In genomic region chrX:10581476-10581875, dm6 we compare ENCODE assay signal across 2 fruit fly cellular contexts.
TF ChIP-seq lines count a peak whose summit lies in the region.

No protein-coding gene starts in this region.

TF ChIP-seq in whole organism, embryonic, 481 proteins besides CTCF, POLR2A, EP300 and RAD21 (continued from another document):
- TF ChIP-seq Drgx (GFP tag; IDR thresholded peaks at IDR 0.05; lab: Robert Waterston, UW) (peak; percentile 35; the same call in 1 of the 2 replicates), CG5180 (GFP tag; optimal IDR thresholded peaks at IDR 0.05; lab: Kevin White, UChicago) (peak; percentile 30), dysf (GFP tag; IDR thresholded peaks at IDR 0.05; lab: Robert Waterston, UW) (0 out of 3 replicates have a peak, but pooled peaks have one; percentile 29)

TF ChIP-seq in whole organism, prepupa, 60 proteins besides CTCF, POLR2A, EP300 and RAD21 (continued from another document):
- TF ChIP-seq CG10669 (GFP tag; optimal IDR thresholded peaks at IDR 0.05; lab: Kevin White, UChicago), result peak; percentile 61
- TF ChIP-seq CG3919 (GFP tag; optimal IDR thresholded peaks at IDR 0.05; lab: Kevin White, UChicago), result peak; percentile 45
- no peak for TF ChIP-seq Eip93F (GFP tag; optimal IDR thresholded peaks at IDR 0.05; lab: Kevin White, UChicago)
- TF ChIP-seq acj6 (GFP tag; optimal IDR thresholded peaks at IDR 0.05; lab: Kevin White, UChicago), result peak; percentile 59
- TF ChIP-seq CG34406 (GFP tag; optimal IDR thresholded peaks at IDR 0.05; lab: Kevin White, UChicago), result peak; percentile 43
- peak; percentile 45 for TF ChIP-seq CG11762 (GFP tag; optimal IDR thresholded peaks at IDR 0.05; lab: Kevin White, UChicago; ENCODE audit: insufficient read depth)
- no peak for TF ChIP-seq vri (GFP tag; optimal IDR thresholded peaks at IDR 0.05; lab: Kevin White, UChicago)
- peak; percentile 3 for TF ChIP-seq CG4318 (GFP tag; optimal IDR thresholded peaks at IDR 0.05; lab: Kevin White, UChicago)
- peak; percentile 16 for TF ChIP-seq Sox102F (GFP tag; optimal IDR thresholded peaks at IDR 0.05; lab: Kevin White, UChicago)
- no peak for TF ChIP-seq dac (GFP tag; optimal IDR thresholded peaks at IDR 0.05; lab: Kevin White, UChicago)
- TF ChIP-seq CG8632 (GFP tag; optimal IDR thresholded peaks at IDR 0.05; lab: Kevin White, UChicago), result peak; percentile 23
- TF ChIP-seq CG11294 (GFP tag; IDR thresholded peaks at IDR 0.05; lab: Robert Waterston, UW), result no peak
- TF ChIP-seq CG6854 (GFP tag; optimal IDR thresholded peaks at IDR 0.05; lab: Kevin White, UChicago), result no peak
- no peak for TF ChIP-seq fd85E (GFP tag; optimal IDR thresholded peaks at IDR 0.05; lab: Kevin White, UChicago)
- 0 out of 3 replicates have a peak, but pooled peaks have one; percentile 43 for TF ChIP-seq CG8119 (GFP tag; IDR thresholded peaks at IDR 0.05; lab: Robert Waterston, UW)
- peak; percentile 62 for TF ChIP-seq esn (GFP tag; optimal IDR thresholded peaks at IDR 0.05; lab: Kevin White, UChicago)
- TF ChIP-seq Sox15 (GFP tag; optimal IDR thresholded peaks at IDR 0.05; lab: Kevin White, UChicago), result peak; percentile 29
- TF ChIP-seq fkh (GFP tag; optimal IDR thresholded peaks at IDR 0.05; lab: Kevin White, UChicago), result peak; percentile 21
- TF ChIP-seq Sox14 (GFP tag; optimal IDR thresholded peaks at IDR 0.05; lab: Kevin White, UChicago), result peak; percentile 61
- peak; percentile 46 for TF ChIP-seq fd59A (GFP tag; optimal IDR thresholded peaks at IDR 0.05; lab: Kevin White, UChicago)
- TF ChIP-seq svp (GFP tag; lab: Kevin White, UChicago), result peak; percentile 56
- TF ChIP-seq CG3032 (tag; optimal IDR thresholded peaks at IDR 0.05; lab: Kevin White, UChicago), result peak; percentile 50
- no peak for TF ChIP-seq Blimp-1 (GFP tag; optimal IDR thresholded peaks at IDR 0.05; lab: Kevin White, UChicago)
- TF ChIP-seq OdsH (GFP tag; optimal IDR thresholded peaks at IDR 0.05; lab: Kevin White, UChicago), result peak; percentile 33
- peak; percentile 32 for TF ChIP-seq Smox (GFP tag; optimal IDR thresholded peaks at IDR 0.05; lab: Kevin White, UChicago)
- TF ChIP-seq Ets96B (tag; optimal IDR thresholded peaks at IDR 0.05; lab: Kevin White, UChicago), result peak; percentile 66
- TF ChIP-seq Met (GFP tag; optimal IDR thresholded peaks at IDR 0.05; lab: Kevin White, UChicago), result peak; percentile 54
- peak; percentile 91 for TF ChIP-seq Eip78C (GFP tag; lab: Kevin White, UChicago)
- peak; percentile 46 for TF ChIP-seq Hr4 (GFP tag; optimal IDR thresholded peaks at IDR 0.05; lab: Kevin White, UChicago)
- TF ChIP-seq CG6276 (GFP tag; optimal IDR thresholded peaks at IDR 0.05; lab: Kevin White, UChicago), result peak; percentile 14
- TF ChIP-seq Eip75B (GFP tag; optimal IDR thresholded peaks at IDR 0.05; lab: Kevin White, UChicago), result peak; percentile 58
- peak; percentile 5 for TF ChIP-seq CG16779 (tag; optimal IDR thresholded peaks at IDR 0.05; lab: Kevin White, UChicago)
- no peak; the same call in 2 of the 3 replicates for TF ChIP-seq eg (GFP tag; IDR thresholded peaks at IDR 0.05; lab: Robert Waterston, UW)
- peak; percentile 60 for TF ChIP-seq CG7368 (GFP tag; optimal IDR thresholded peaks at IDR 0.05; lab: Kevin White, UChicago)
- no peak for TF ChIP-seq Ets21C (GFP tag; optimal IDR thresholded peaks at IDR 0.05; lab: Kevin White, UChicago)
- TF ChIP-seq Lpt (GFP tag; optimal IDR thresholded peaks at IDR 0.05; lab: Kevin White, UChicago), result peak; percentile 12
- peak; percentile 31 for TF ChIP-seq lz (GFP tag; optimal IDR thresholded peaks at IDR 0.05; lab: Kevin White, UChicago)
- peak; percentile 47; the same call in 1 of the 2 replicates for TF ChIP-seq CG15336 (GFP tag; IDR thresholded peaks at IDR 0.05; lab: Robert Waterston, UW)
